Worm (Caenorhabditis elegans) whole organism, late embryonic: Measurements from ENCODE around the gene srxa-14.

ENCODE experiments used
- Y22D7AL.16 ChIP-seq: sonication (generic microtip); optimal IDR thresholded peaks from 2 replicates; lab custom pipeline; 2016; ENCODE audit warnings: missing genetic modification characterization, missing compliant biosample characterization
- ceh-14 ChIP-seq: sonication (generic microtip); optimal IDR thresholded peaks from 2 replicates; lab custom pipeline; 2016; ENCODE audit warnings: missing genotype, missing genetic modification characterization, missing compliant biosample characterization
- ceh-22 ChIP-seq: sonication (generic microtip); optimal IDR thresholded peaks from 2 replicates; lab custom pipeline; 2017; ENCODE audit warnings: missing biosample characterization, missing genetic modification characterization
- che-1 ChIP-seq: sonication (generic microtip); optimal IDR thresholded peaks from 2 replicates; lab custom pipeline; 2016; ENCODE audit warnings: mild to moderate bottlenecking, missing genetic modification characterization, missing compliant biosample characterization
- fax-1 ChIP-seq: sonication (generic microtip); optimal IDR thresholded peaks from 2 replicates; lab custom pipeline; 2016; ENCODE audit warnings: missing genotype, missing genetic modification characterization, missing compliant biosample characterization
- fkh-10 ChIP-seq: fragments of 150-350 bp; optimal IDR thresholded peaks from 2 replicates; lab custom pipeline; 2014; ENCODE audit warnings: missing biosample characterization, missing genetic modification reagents, missing genetic modification characterization
- gmeb-2 ChIP-seq: sonication (generic microtip); optimal IDR thresholded peaks from 2 replicates; lab custom pipeline; 2016; ENCODE audit warnings: missing genetic modification characterization, inconsistent platforms, missing compliant biosample characterization
- nhr-11 ChIP-seq: fragments of 150-350 bp; optimal IDR thresholded peaks from 2 replicates; lab custom pipeline; 2014; ENCODE audit warnings: missing biosample characterization, missing genetic modification characterization
- sox-2 ChIP-seq: fragments of 200-800 bp; sonication (Bioruptor generic); IDR thresholded peaks from 2 replicates; pipeline ENCODE4 v1.3.6; 2022; ENCODE audit warnings: missing genetic modification reagents, missing genetic modification characterization, missing compliant biosample characterization
- tbx-2 ChIP-seq: sonication (generic microtip); optimal IDR thresholded peaks from 2 replicates; lab custom pipeline; 2016; ENCODE audit warnings: missing genetic modification characterization, missing compliant biosample characterization
- ttx-3 ChIP-seq: sonication (generic microtip); optimal IDR thresholded peaks from 2 replicates; lab custom pipeline; 2016; ENCODE audit warnings: missing genetic modification reagents, missing genetic modification characterization, missing compliant biosample characterization

ce11 chrV:20663736-20664135 is 24.3 kb downstream of the srxa-14 start:
- no peak for TF ChIP-seq gmeb-2 (tag; lab: Kevin White, UChicago)
- no peak for TF ChIP-seq nhr-11
- no peak for TF ChIP-seq ceh-14 (tag; lab: Kevin White, UChicago)
- TF ChIP-seq che-1 (tag; lab: Kevin White, UChicago) = no peak
- TF ChIP-seq ceh-22 (tag; lab: Kevin White, UChicago) = no peak
- TF ChIP-seq fax-1 = no peak
- TF ChIP-seq tbx-2 (tag; lab: Kevin White, UChicago) = no peak
- no peak for TF ChIP-seq fkh-10 (GFP tag; lab: Kevin White, UChicago)
- no peak for TF ChIP-seq sox-2 (GFP tag; lab: Robert Waterston, UW)
- no peak for TF ChIP-seq ttx-3 (tag; lab: Kevin White, UChicago)
- no peak for TF ChIP-seq Y22D7AL.16
